Fruit fly (Drosophila melanogaster) whole organism, embryonic: ENCODE measurements around the gene CG31388.

Source experiments
- Adf1 ChIP-seq: fragments of 200-800 bp; sonication (Bioruptor generic); IDR thresholded peaks from 2 replicates; pipeline ENCODE4 v1.3.6; 2022; ENCODE audit warnings: missing biosample characterization, missing genetic modification characterization
- Bgb ChIP-seq: fragments of 200-800 bp; sonication (Bioruptor generic); IDR thresholded peaks from 2 replicates; pipeline ENCODE4 v1.3.6; 2022; ENCODE audit warnings: missing biosample characterization, missing genetic modification characterization; ENCODE audit not compliant: partially characterized antibody
- Blimp-1 ChIP-seq: fragments of 200-800 bp; sonication (Bioruptor generic); optimal IDR thresholded peaks from 3 replicates; lab custom pipeline; 2018; ENCODE audit warnings: missing biosample characterization, missing genetic modification characterization, mild to moderate bottlenecking, moderate library complexity, missing genetic modification reagents
- CG11093 ChIP-seq: fragments of 200-800 bp; sonication (Bioruptor generic); IDR thresholded peaks from 3 replicates; pipeline ENCODE4 v1.3.6; 2022; ENCODE audit warnings: missing biosample characterization, missing genetic modification characterization
- CG11247 ChIP-seq: fragments of 200-800 bp; sonication (Bioruptor generic); IDR thresholded peaks from 2 replicates; pipeline ENCODE4 v1.3.6; 2022; ENCODE audit warnings: missing biosample characterization, missing genetic modification characterization
- CG13123 ChIP-seq: fragments of 200-800 bp; sonication (Bioruptor generic); optimal IDR thresholded peaks from 2 replicates; lab custom pipeline; 2016; ENCODE audit warnings: missing biosample characterization, missing genetic modification characterization
- CG13894 ChIP-seq: fragments of 200-800 bp; sonication (Bioruptor generic); optimal IDR thresholded peaks from 3 replicates; lab custom pipeline; 2018; ENCODE audit warnings: missing biosample characterization, mild to moderate bottlenecking, missing genetic modification characterization, moderate library complexity
- CG14014 ChIP-seq: fragments of 200-800 bp; sonication (Bioruptor generic); IDR thresholded peaks from 2 replicates; pipeline ENCODE4 v1.3.6; 2022; ENCODE audit warnings: missing biosample characterization, missing genetic modification characterization
- CG15011 ChIP-seq: fragments of 200-800 bp; sonication (Bioruptor generic); optimal IDR thresholded peaks from 3 replicates; lab custom pipeline; 2018; ENCODE audit warnings: missing biosample characterization, mild to moderate bottlenecking, missing genetic modification characterization
- CG15269 ChIP-seq: fragments of 200-800 bp; sonication (Bioruptor generic); optimal IDR thresholded peaks from 2 replicates; lab custom pipeline; 2018; ENCODE audit warnings: missing biosample characterization, mild to moderate bottlenecking, missing genetic modification characterization, moderate library complexity
- CG17385 ChIP-seq: fragments of 200-800 bp; sonication (Bioruptor generic); optimal IDR thresholded peaks from 3 replicates; lab custom pipeline; 2018; ENCODE audit warnings: missing biosample characterization, mild to moderate bottlenecking, missing genetic modification characterization
- CG1792 ChIP-seq: fragments of 200-800 bp; sonication (Bioruptor generic); optimal IDR thresholded peaks from 2 replicates; lab custom pipeline; 2016; ENCODE audit warnings: missing biosample characterization, missing genetic modification characterization
- CG2129 ChIP-seq: fragments of 200-800 bp; sonication (Bioruptor generic); IDR thresholded peaks from 2 replicates; pipeline ENCODE4 v1.3.6; 2022; ENCODE audit warnings: missing biosample characterization, missing genetic modification characterization; ENCODE audit not compliant: partially characterized antibody
- CG2199 ChIP-seq: fragments of 200-800 bp; sonication (Bioruptor generic); IDR thresholded peaks from 3 replicates; pipeline ENCODE4 v1.3.6; 2022; ENCODE audit warnings: missing biosample characterization, missing genetic modification characterization
- CG2202 ChIP-seq: fragments of 200-800 bp; sonication (Bioruptor generic); optimal IDR thresholded peaks from 2 replicates; lab custom pipeline; 2018; ENCODE audit warnings: missing biosample characterization, mild to moderate bottlenecking, missing genetic modification characterization
- CG32532 ChIP-seq: fragments of 200-800 bp; sonication (Bioruptor generic); IDR thresholded peaks from 2 replicates; pipeline ENCODE4 v1.3.6; 2022; ENCODE audit warnings: missing biosample characterization, missing genetic modification characterization
- CG32772 ChIP-seq: fragments of 200-800 bp; sonication (Bioruptor generic); IDR thresholded peaks from 2 replicates; pipeline ENCODE4 v1.3.6; 2022; ENCODE audit warnings: missing biosample characterization, missing genetic modification characterization
- CG33213 ChIP-seq: fragments of 200-800 bp; sonication (Bioruptor generic); optimal IDR thresholded peaks from 3 replicates; lab custom pipeline; 2016; ENCODE audit warnings: missing biosample characterization, missing genetic modification characterization
- CG3726 ChIP-seq: fragments of 200-800 bp; sonication (Bioruptor generic); IDR thresholded peaks from 3 replicates; pipeline ENCODE4, ENCODE4 v1.3.6; 2022; ENCODE audit warnings: missing biosample characterization, missing genetic modification characterization
- CG42726 ChIP-seq: fragments of 200-800 bp; sonication (Bioruptor generic); IDR thresholded peaks from 2 replicates; pipeline ENCODE4 v1.3.6; 2022; ENCODE audit warnings: missing biosample characterization, missing genetic modification characterization; ENCODE audit not compliant: partially characterized antibody
- CG43689 ChIP-seq: fragments of 200-800 bp; sonication (Bioruptor generic); IDR thresholded peaks from 2 replicates; pipeline ENCODE4 v1.3.6; 2022; ENCODE audit warnings: missing biosample characterization, missing genetic modification characterization
- Dad ChIP-seq: fragments of 200-800 bp; sonication (Bioruptor generic); optimal IDR thresholded peaks from 3 replicates; lab custom pipeline; 2016; ENCODE audit warnings: missing biosample characterization, missing genetic modification characterization
- HLH4C ChIP-seq: fragments of 200-800 bp; sonication (Bioruptor generic); IDR thresholded peaks from 3 replicates; pipeline ENCODE4 v1.3.6; 2022; ENCODE audit warnings: missing biosample characterization, missing genetic modification characterization; ENCODE audit not compliant: partially characterized antibody
- HLHmδ ChIP-seq: fragments of 200-800 bp; sonication (Bioruptor generic); optimal IDR thresholded peaks from 2 replicates; lab custom pipeline; 2018; ENCODE audit warnings: missing biosample characterization, mild to moderate bottlenecking, missing genetic modification characterization, moderate library complexity
- Jarid2 ChIP-seq: fragments of 200-800 bp; sonication (Bioruptor generic); optimal IDR thresholded peaks from 3 replicates; lab custom pipeline; 2017; ENCODE audit warnings: mild to moderate bottlenecking, missing biosample characterization, missing genetic modification reagents, missing genetic modification characterization
- Kr ChIP-seq: fragments of 200-800 bp; sonication (Bioruptor generic); optimal IDR thresholded peaks from 2 replicates; lab custom pipeline; 2017; ENCODE audit warnings: missing biosample characterization, mild to moderate bottlenecking, missing genetic modification characterization
- Oli ChIP-seq: fragments of 200-800 bp; sonication (Bioruptor generic); optimal IDR thresholded peaks from 2 replicates; lab custom pipeline; 2018; ENCODE audit warnings: missing biosample characterization, mild to moderate bottlenecking, missing genetic modification characterization, moderate library complexity
- Opbp ChIP-seq: fragments of 200-800 bp; sonication (Bioruptor generic); IDR thresholded peaks from 3 replicates; pipeline ENCODE4 v1.3.6; 2022; ENCODE audit warnings: missing biosample characterization, missing genetic modification characterization; ENCODE audit not compliant: partially characterized antibody
- PHDP ChIP-seq: fragments of 200-800 bp; sonication (Bioruptor generic); optimal IDR thresholded peaks from 3 replicates; lab custom pipeline; 2018; ENCODE audit warnings: missing biosample characterization, mild to moderate bottlenecking, missing genetic modification characterization, moderate library complexity
- Pdp1 ChIP-seq, 2 experiments: fragments of 200-800 bp; sonication (Bioruptor generic); optimal IDR thresholded peaks; 3 replicates each; lab custom pipeline; 2016; ENCODE audit warnings: missing biosample characterization in 2 of 2, missing genetic modification characterization in 2 of 2, mild to moderate bottlenecking in 1 of 2, moderate library complexity in 1 of 2
- Sin3A ChIP-seq: fragments of >200 bp; optimal IDR thresholded peaks from 2 replicates; lab custom pipeline; 2018
- Trl ChIP-seq, 3 experiments: fragments of >200 bp in 2 of 3; fragments of 200-800 bp in 1 of 3; sonication (Bioruptor generic) in 1 of 3; optimal IDR thresholded peaks; 2 replicates in 1 of 3; 3 replicates in 2 of 3; lab custom pipeline; 2016 to 2017; ENCODE audit warnings: missing biosample characterization in 1 of 3, missing genetic modification characterization in 1 of 3
- Vsx1 ChIP-seq: fragments of 200-800 bp; sonication (Bioruptor generic); optimal IDR thresholded peaks from 2 replicates; lab custom pipeline; 2017; ENCODE audit warnings: missing biosample characterization, mild to moderate bottlenecking, missing genetic modification characterization, missing genetic modification reagents
- Xbp1 ChIP-seq: fragments of 200-800 bp; sonication (Bioruptor generic); optimal IDR thresholded peaks from 3 replicates; lab custom pipeline; 2016; ENCODE audit warnings: missing biosample characterization, mild to moderate bottlenecking, missing genetic modification characterization
- Xrp1 ChIP-seq: fragments of 200-800 bp; sonication (Bioruptor generic); IDR thresholded peaks from 2 replicates; pipeline ENCODE4 v1.3.6; 2022; ENCODE audit warnings: missing biosample characterization, missing genetic modification characterization
- br ChIP-seq: fragments of >200 bp; optimal IDR thresholded peaks from 2 replicates; lab custom pipeline; 2017
- cg ChIP-seq: fragments of 200-800 bp; sonication (Bioruptor generic); optimal IDR thresholded peaks from 3 replicates; lab custom pipeline; 2019; ENCODE audit warnings: missing biosample characterization, mild to moderate bottlenecking, missing genetic modification characterization, moderate library complexity
- chn ChIP-seq: fragments of 200-800 bp; sonication (Bioruptor generic); optimal IDR thresholded peaks from 2 replicates; lab custom pipeline; 2016; ENCODE audit warnings: missing biosample characterization, missing genetic modification characterization
- crol ChIP-seq: fragments of 200-800 bp; sonication (Bioruptor generic); IDR thresholded peaks from 2 replicates; pipeline ENCODE4 v1.3.6; 2022; ENCODE audit warnings: missing biosample characterization, missing genetic modification characterization
- cwo ChIP-seq: fragments of 200-800 bp; sonication (Bioruptor generic); optimal IDR thresholded peaks from 3 replicates; lab custom pipeline; 2017; ENCODE audit warnings: missing biosample characterization, missing genetic modification characterization, mild to moderate bottlenecking, moderate library complexity, missing genetic modification reagents
- hkb ChIP-seq, 2 experiments: fragments of 200-800 bp in 1 of 2; fragments of >200 bp in 1 of 2; sonication (Bioruptor generic) in 1 of 2; IDR thresholded peaks in 1 of 2; optimal IDR thresholded peaks in 1 of 2; 2 replicates each; pipeline versions ENCODE4 v1.3.6 to Lab custom; 2017 to 2022; ENCODE audit warnings: missing biosample characterization in 1 of 2, missing genetic modification characterization in 1 of 2
- kah ChIP-seq: fragments of 200-800 bp; sonication (Bioruptor generic); optimal IDR thresholded peaks from 2 replicates; lab custom pipeline; 2018; ENCODE audit warnings: missing biosample characterization, mild to moderate bottlenecking, missing genetic modification characterization
- lola ChIP-seq, 3 experiments: fragments of >200 bp in 2 of 3; fragments of 200-800 bp in 1 of 3; sonication (Bioruptor generic) in 1 of 3; optimal IDR thresholded peaks; 2 replicates each; lab custom pipeline; 2017 to 2019; ENCODE audit warnings: missing biosample characterization in 3 of 3, missing genetic modification characterization in 3 of 3, mild to moderate bottlenecking in 1 of 3, moderate library complexity in 1 of 3
- mirr ChIP-seq: fragments of 200-800 bp; sonication (Bioruptor generic); optimal IDR thresholded peaks from 3 replicates; lab custom pipeline; 2018; ENCODE audit warnings: missing biosample characterization, mild to moderate bottlenecking, missing genetic modification characterization
- nau ChIP-seq: fragments of 200-800 bp; sonication (Bioruptor generic); optimal IDR thresholded peaks from 3 replicates; lab custom pipeline; 2017; ENCODE audit warnings: missing biosample characterization, mild to moderate bottlenecking, missing genetic modification characterization, missing genetic modification reagents
- org-1 ChIP-seq: fragments of 200-800 bp; sonication (Bioruptor generic); optimal IDR thresholded peaks from 2 replicates; lab custom pipeline; 2017; ENCODE audit warnings: missing biosample characterization, missing genetic modification characterization
- prd ChIP-seq, 3 experiments: fragments of >200 bp in 2 of 3; fragments of 200-800 bp in 1 of 3; sonication (Bioruptor generic) in 1 of 3; optimal IDR thresholded peaks in 2 of 3; IDR thresholded peaks in 1 of 3; 2 replicates in 2 of 3; 3 replicates in 1 of 3; pipeline versions ENCODE4 v1.3.6 to Lab custom; 2017 to 2022; ENCODE audit warnings: missing biosample characterization in 1 of 3, missing genetic modification characterization in 1 of 3
- sd ChIP-seq: fragments of 200-800 bp; sonication (Bioruptor generic); optimal IDR thresholded peaks from 3 replicates; lab custom pipeline; 2018; ENCODE audit warnings: missing biosample characterization, mild to moderate bottlenecking, missing genetic modification characterization, moderate library complexity
- ttk ChIP-seq: fragments of 200-800 bp; sonication (Bioruptor generic); IDR thresholded peaks from 2 replicates; pipeline ENCODE4 v2.1.2; 2022; ENCODE audit warnings: missing biosample characterization, missing genetic modification characterization

Gene CG31388

dm6 chr3R:11198062-11198472, 39.5 kb upstream of the CG31388 start (continued):
- TF ChIP-seq cg = peak; percentile 25
- TF ChIP-seq HLHmδ (GFP tag; lab: Kevin White, UChicago) = no peak
- no peak for TF ChIP-seq Oli
- TF ChIP-seq CG2199 (GFP tag; lab: Robert Waterston, UW) = peak; percentile 67; the same call in 1 of the 3 replicates
- TF ChIP-seq CG43689 (GFP tag; lab: Robert Waterston, UW) = no peak
- TF ChIP-seq Dad (GFP tag; lab: Kevin White, UChicago) = peak; percentile 18
- no peak for TF ChIP-seq CG15011 (GFP tag; lab: Kevin White, UChicago)
- no peak for TF ChIP-seq nau (GFP tag; lab: Kevin White, UChicago)
- no peak for TF ChIP-seq Opbp (GFP tag; lab: Robert Waterston, UW)
- peak; percentile 3 for TF ChIP-seq CG17385 (GFP tag; lab: Kevin White, UChicago)
- no peak for TF ChIP-seq lola (GFP tag; optimal IDR thresholded peaks at IDR 0.05; lab: Kevin White, UChicago)
- peak; percentile 31 for TF ChIP-seq mirr (GFP tag; lab: Kevin White, UChicago)
- TF ChIP-seq ttk = peak; percentile 52
- TF ChIP-seq HLH4C (GFP tag; lab: Robert Waterston, UW) = 0 out of 3 replicates have a peak, but pooled peaks have one; percentile 12
- TF ChIP-seq Kr (GFP tag; lab: Kevin White, UChicago) = no peak
- no peak for TF ChIP-seq CG2129
- no peak for TF ChIP-seq CG11247 (GFP tag; lab: Robert Waterston, UW)
- peak; percentile 99 for TF ChIP-seq crol (GFP tag; lab: Robert Waterston, UW)
- TF ChIP-seq CG13123 (GFP tag; lab: Kevin White, UChicago) = no peak
- TF ChIP-seq Xbp1 (GFP tag; lab: Kevin White, UChicago) = peak; percentile 23
- no peak for TF ChIP-seq CG33213 (GFP tag; lab: Kevin White, UChicago)
- no peak for TF ChIP-seq CG15269 (tag; lab: Kevin White, UChicago)
- TF ChIP-seq CG1792 (GFP tag; lab: Kevin White, UChicago) = no peak
- TF ChIP-seq CG32772 (GFP tag; lab: Robert Waterston, UW) = no peak
- no peak; the same call in 1 of the 2 replicates for TF ChIP-seq Adf1 (GFP tag; lab: Robert Waterston, UW)
- TF ChIP-seq Sin3A (lab: Kevin White, UChicago) = no peak
- TF ChIP-seq cwo = peak; percentile 79
- peak; percentile 54 for TF ChIP-seq CG32532 (GFP tag; lab: Robert Waterston, UW)
- peak; percentile 46; the same call in 1 of the 2 replicates for TF ChIP-seq Xrp1 (GFP tag; lab: Robert Waterston, UW)
- no peak for TF ChIP-seq Vsx1 (GFP tag; lab: Kevin White, UChicago)
- no peak for TF ChIP-seq CG3726
- peak; percentile 49 for TF ChIP-seq Bgb (GFP tag; lab: Robert Waterston, UW)
- no peak for TF ChIP-seq br (lab: Kevin White, UChicago)
- TF ChIP-seq sd (tag; lab: Kevin White, UChicago) = peak; percentile 86
- peak in 1 of 2 experiments; percentile 92 for TF ChIP-seq Pdp1 (GFP tag; optimal IDR thresholded peaks at IDR 0.05; lab: Kevin White, UChicago)
- no peak for TF ChIP-seq Jarid2 (GFP tag; lab: Kevin White, UChicago)
- no peak for TF ChIP-seq PHDP
- no peak for TF ChIP-seq prd (optimal IDR thresholded peaks at IDR 0.05; lab: Kevin White, UChicago)
- TF ChIP-seq prd (GFP tag; IDR thresholded peaks at IDR 0.05; lab: Robert Waterston, UW) = no peak
- TF ChIP-seq CG2202 = no peak
- TF ChIP-seq CG13894 = peak; percentile 43
- no peak for TF ChIP-seq org-1 (GFP tag; lab: Kevin White, UChicago)
- TF ChIP-seq Trl (optimal IDR thresholded peaks at IDR 0.05; lab: Kevin White, UChicago) = peak; percentile 48 to 70
- TF ChIP-seq Trl (GFP tag; optimal IDR thresholded peaks at IDR 0.05; lab: Kevin White, UChicago) = no peak
- TF ChIP-seq kah = no peak
- TF ChIP-seq Blimp-1 (GFP tag; lab: Kevin White, UChicago) = peak; percentile 15
- TF ChIP-seq hkb (optimal IDR thresholded peaks at IDR 0.05; lab: Kevin White, UChicago) = no peak
- TF ChIP-seq hkb (GFP tag; IDR thresholded peaks at IDR 0.05; lab: Robert Waterston, UW) = no peak
- no peak for TF ChIP-seq CG11093 (GFP tag; lab: Robert Waterston, UW)
- TF ChIP-seq CG42726 (GFP tag; lab: Robert Waterston, UW) = no peak
- TF ChIP-seq CG14014 (GFP tag; lab: Robert Waterston, UW) = peak; percentile 46; the same call in 1 of the 2 replicates
- no peak for TF ChIP-seq chn (GFP tag; lab: Kevin White, UChicago)
